Fruit fly (Drosophila melanogaster) whole organism, embryonic: ENCODE results near the gene CG15286.

Experiments used
- Aef1 ChIP-seq: fragments of 200-800 bp; sonication (Bioruptor generic); IDR thresholded peaks from 3 replicates; pipeline ENCODE4 v1.3.6; 2022; ENCODE audit warnings: missing biosample characterization, missing genetic modification characterization
- B-H2 ChIP-seq: fragments of 200-800 bp; sonication (Bioruptor generic); optimal IDR thresholded peaks from 2 replicates; lab custom pipeline; 2018; ENCODE audit warnings: missing biosample characterization, mild to moderate bottlenecking, missing genetic modification characterization
- Bgb ChIP-seq: fragments of 200-800 bp; sonication (Bioruptor generic); IDR thresholded peaks from 2 replicates; pipeline ENCODE4 v1.3.6; 2022; ENCODE audit warnings: missing biosample characterization, missing genetic modification characterization; ENCODE audit not compliant: partially characterized antibody
- CG10209 ChIP-seq: fragments of 200-800 bp; sonication (Bioruptor generic); optimal IDR thresholded peaks from 3 replicates; lab custom pipeline; 2017; ENCODE audit warnings: missing biosample characterization, mild to moderate bottlenecking, missing genetic modification characterization, missing genetic modification reagents
- CG11398 ChIP-seq: fragments of 200-800 bp; sonication (Bioruptor generic); optimal IDR thresholded peaks from 2 replicates; lab custom pipeline; 2016; ENCODE audit warnings: missing biosample characterization, missing genetic modification characterization
- CG11560 ChIP-seq: fragments of 200-800 bp; sonication (Bioruptor generic); IDR thresholded peaks from 3 replicates; pipeline ENCODE4 v1.3.6; 2022; ENCODE audit warnings: missing biosample characterization, missing genetic modification characterization
- CG12104 ChIP-seq: fragments of 200-800 bp; sonication (Bioruptor generic); optimal IDR thresholded peaks from 3 replicates; lab custom pipeline; 2016; ENCODE audit warnings: missing biosample characterization, missing genetic modification characterization
- CG12219 ChIP-seq: fragments of 200-800 bp; sonication (Bioruptor generic); optimal IDR thresholded peaks from 3 replicates; lab custom pipeline; 2018; ENCODE audit warnings: missing biosample characterization, mild to moderate bottlenecking, missing genetic modification characterization
- CG12391 ChIP-seq: fragments of 200-800 bp; sonication (Bioruptor generic); optimal IDR thresholded peaks from 3 replicates; lab custom pipeline; 2018; ENCODE audit warnings: missing biosample characterization, mild to moderate bottlenecking, missing genetic modification characterization, moderate library complexity
- CG14667 ChIP-seq: fragments of 200-800 bp; sonication (Bioruptor generic); IDR thresholded peaks from 2 replicates; pipeline ENCODE4 v1.3.6; 2022; ENCODE audit warnings: missing biosample characterization, missing genetic modification characterization
- CG1602 ChIP-seq: fragments of 200-800 bp; sonication (Bioruptor generic); optimal IDR thresholded peaks from 3 replicates; lab custom pipeline; 2016; ENCODE audit warnings: missing biosample characterization, missing genetic modification characterization
- CG17359 ChIP-seq: fragments of 200-800 bp; sonication (Bioruptor generic); optimal IDR thresholded peaks from 3 replicates; lab custom pipeline; 2018; ENCODE audit warnings: missing biosample characterization, mild to moderate bottlenecking, missing genetic modification characterization, moderate library complexity
- CG1792 ChIP-seq: fragments of 200-800 bp; sonication (Bioruptor generic); optimal IDR thresholded peaks from 2 replicates; lab custom pipeline; 2016; ENCODE audit warnings: missing biosample characterization, missing genetic modification characterization
- CG18476 ChIP-seq: fragments of 200-800 bp; sonication (Bioruptor generic); optimal IDR thresholded peaks from 2 replicates; lab custom pipeline; 2016; ENCODE audit warnings: missing biosample characterization, mild to moderate bottlenecking, missing genetic modification characterization
- CG2116 ChIP-seq: fragments of 200-800 bp; sonication (Bioruptor generic); optimal IDR thresholded peaks from 3 replicates; lab custom pipeline; 2018; ENCODE audit warnings: missing biosample characterization, mild to moderate bottlenecking, missing genetic modification characterization
- CG4328 ChIP-seq: fragments of 200-800 bp; sonication (Bioruptor generic); optimal IDR thresholded peaks from 3 replicates; lab custom pipeline; 2017; ENCODE audit warnings: missing biosample characterization, missing genetic modification reagents, missing genetic modification characterization
- CG4854 ChIP-seq: fragments of 200-800 bp; sonication (Bioruptor generic); optimal IDR thresholded peaks from 2 replicates; lab custom pipeline; 2016; ENCODE audit warnings: missing biosample characterization, missing genetic modification characterization, inconsistent platforms
- CG6765 ChIP-seq: fragments of 200-800 bp; sonication (Bioruptor generic); optimal IDR thresholded peaks from 3 replicates; lab custom pipeline; 2017; ENCODE audit warnings: missing biosample characterization, mild to moderate bottlenecking, missing genetic modification characterization
- Eip74EF ChIP-seq, 2 experiments: fragments of 200-800 bp in 1 of 2; fragments of >200 bp in 1 of 2; sonication (Bioruptor generic) in 1 of 2; optimal IDR thresholded peaks; 2 replicates each; lab custom pipeline; 2017 to 2019; ENCODE audit warnings: missing biosample characterization in 2 of 2, missing genetic modification characterization in 2 of 2, mild to moderate bottlenecking in 1 of 2, moderate library complexity in 1 of 2
- HmgD ChIP-seq: fragments of 200-800 bp; sonication (Bioruptor generic); optimal IDR thresholded peaks from 3 replicates; lab custom pipeline; 2016; ENCODE audit warnings: missing biosample characterization, missing genetic modification characterization
- Hr39 ChIP-seq: fragments of >200 bp; optimal IDR thresholded peaks from 2 replicates; lab custom pipeline; 2017
- Hr78 ChIP-seq, 2 experiments: fragments of 200-800 bp in 1 of 2; fragments of >200 bp in 1 of 2; sonication (Bioruptor generic) in 1 of 2; optimal IDR thresholded peaks; 2 replicates each; lab custom pipeline; 2017 to 2019; ENCODE audit warnings: missing biosample characterization in 2 of 2, missing genetic modification characterization in 2 of 2, mild to moderate bottlenecking in 1 of 2, moderate library complexity in 1 of 2
- Mad ChIP-seq: fragments of 200-800 bp; sonication (Bioruptor generic); optimal IDR thresholded peaks from 2 replicates; lab custom pipeline; 2016; ENCODE audit warnings: missing biosample characterization, missing genetic modification characterization
- Meics ChIP-seq: fragments of 200-800 bp; sonication (Bioruptor generic); optimal IDR thresholded peaks from 2 replicates; lab custom pipeline; 2017; ENCODE audit warnings: missing biosample characterization, mild to moderate bottlenecking, missing genetic modification characterization
- Mrtf ChIP-seq: fragments of 200-800 bp; sonication (Bioruptor generic); IDR thresholded peaks from 3 replicates; pipeline ENCODE4 v1.3.6; 2022; ENCODE audit warnings: missing biosample characterization, missing genetic modification characterization
- Myb ChIP-seq: fragments of 200-800 bp; sonication (Bioruptor generic); optimal IDR thresholded peaks from 2 replicates; lab custom pipeline; 2016; ENCODE audit warnings: missing biosample characterization, missing genetic modification characterization
- Oaz ChIP-seq: fragments of 200-800 bp; sonication (Bioruptor generic); IDR thresholded peaks from 2 replicates; pipeline ENCODE4 v1.3.6; 2022; ENCODE audit warnings: missing biosample characterization, missing genetic modification characterization
- Optix ChIP-seq: fragments of 200-800 bp; sonication (Bioruptor generic); IDR thresholded peaks from 3 replicates; pipeline ENCODE4 v1.3.6; 2022; ENCODE audit warnings: missing biosample characterization, missing genetic modification characterization
- Rx ChIP-seq: fragments of 200-800 bp; sonication (Bioruptor generic); IDR thresholded peaks from 2 replicates; pipeline ENCODE4 v1.3.6; 2022; ENCODE audit warnings: missing biosample characterization, missing genetic modification characterization
- Scr ChIP-seq: fragments of 200-800 bp; sonication (Bioruptor generic); IDR thresholded peaks from 2 replicates; pipeline ENCODE4 v1.3.6; 2022; ENCODE audit warnings: missing biosample characterization, missing genetic modification characterization; ENCODE audit not compliant: partially characterized antibody
- Ssrp ChIP-seq: fragments of 200-800 bp; sonication (Bioruptor generic); optimal IDR thresholded peaks from 2 replicates; lab custom pipeline; 2018; ENCODE audit warnings: missing biosample characterization, mild to moderate bottlenecking, missing genetic modification characterization, moderate library complexity
- ab ChIP-seq: fragments of 200-800 bp; sonication (Bioruptor generic); optimal IDR thresholded peaks from 2 replicates; lab custom pipeline; 2016; ENCODE audit warnings: missing biosample characterization, missing genetic modification characterization
- amos ChIP-seq: fragments of 200-800 bp; sonication (Bioruptor generic); IDR thresholded peaks from 2 replicates; pipeline ENCODE4 v1.3.6; 2022; ENCODE audit warnings: missing biosample characterization, missing genetic modification characterization; ENCODE audit not compliant: partially characterized antibody
- aop ChIP-seq: fragments of 200-800 bp; sonication (Bioruptor generic); IDR thresholded peaks from 2 replicates; pipeline ENCODE4 v1.3.6; 2022; ENCODE audit warnings: missing biosample characterization, missing genetic modification characterization
- bab2 ChIP-seq: fragments of 200-800 bp; sonication (Bioruptor generic); optimal IDR thresholded peaks from 2 replicates; lab custom pipeline; 2016; ENCODE audit warnings: missing biosample characterization, missing genetic modification characterization
- bsh ChIP-seq, 2 experiments: fragments of 200-800 bp; sonication (Bioruptor generic); optimal IDR thresholded peaks; 2 replicates each; lab custom pipeline; 2017 to 2018; ENCODE audit warnings: mild to moderate bottlenecking in 2 of 2, missing biosample characterization in 2 of 2, missing genetic modification characterization in 2 of 2, moderate library complexity in 1 of 2
- ems ChIP-seq: fragments of 200-800 bp; sonication (Bioruptor generic); optimal IDR thresholded peaks from 3 replicates; lab custom pipeline; 2016; ENCODE audit warnings: missing biosample characterization, missing genetic modification characterization
- gcm2 ChIP-seq: fragments of 200-800 bp; sonication (Bioruptor generic); optimal IDR thresholded peaks from 2 replicates; lab custom pipeline; 2016; ENCODE audit warnings: missing biosample characterization, missing genetic modification characterization
- gro ChIP-seq: fragments of 200-800 bp; sonication (Bioruptor generic); optimal IDR thresholded peaks from 2 replicates; lab custom pipeline; 2016; ENCODE audit warnings: missing biosample characterization, missing genetic modification characterization
- jumu ChIP-seq: fragments of 200-800 bp; sonication (Bioruptor generic); optimal IDR thresholded peaks from 3 replicates; lab custom pipeline; 2016; ENCODE audit warnings: missing biosample characterization, missing genetic modification characterization
- nau ChIP-seq: fragments of 200-800 bp; sonication (Bioruptor generic); optimal IDR thresholded peaks from 3 replicates; lab custom pipeline; 2017; ENCODE audit warnings: missing biosample characterization, mild to moderate bottlenecking, missing genetic modification characterization, missing genetic modification reagents
- p53 ChIP-seq: fragments of 200-800 bp; sonication (Bioruptor generic); optimal IDR thresholded peaks from 2 replicates; lab custom pipeline; 2016; ENCODE audit warnings: missing biosample characterization, missing genetic modification characterization
- pnt ChIP-seq: fragments of 200-800 bp; sonication (Bioruptor generic); optimal IDR thresholded peaks from 3 replicates; lab custom pipeline; 2016; ENCODE audit warnings: missing biosample characterization, missing genetic modification characterization
- repo ChIP-seq: fragments of 200-800 bp; sonication (Bioruptor generic); optimal IDR thresholded peaks from 2 replicates; lab custom pipeline; 2016; ENCODE audit warnings: missing biosample characterization, missing genetic modification characterization
- sens ChIP-seq: fragments of 200-800 bp; sonication (Bioruptor generic); peaks from one replicate; lab custom pipeline; 2016; ENCODE audit warnings: missing biosample characterization, missing genetic modification characterization
- sob ChIP-seq: fragments of 200-800 bp; sonication (Bioruptor generic); IDR thresholded peaks from 2 replicates; pipeline ENCODE4 v1.3.6; 2022; ENCODE audit warnings: missing biosample characterization, missing genetic modification characterization
- sug ChIP-seq: fragments of 200-800 bp; optimal IDR thresholded peaks from 2 replicates; lab custom pipeline; 2019; ENCODE audit warnings: missing biosample characterization, mild to moderate bottlenecking, missing genetic modification characterization, moderate library complexity
- tll ChIP-seq, 2 experiments: fragments of 200-800 bp in 1 of 2; fragments of >200 bp in 1 of 2; sonication (Bioruptor generic) in 1 of 2; optimal IDR thresholded peaks; 2 replicates each; lab custom pipeline; 2017 to 2019; ENCODE audit warnings: missing biosample characterization in 2 of 2, missing genetic modification characterization in 2 of 2, mild to moderate bottlenecking in 1 of 2, moderate library complexity in 1 of 2
- zf30C ChIP-seq: fragments of 200-800 bp; sonication (Bioruptor generic); optimal IDR thresholded peaks from 3 replicates; lab custom pipeline; 2018; ENCODE audit warnings: missing biosample characterization, mild to moderate bottlenecking, missing genetic modification characterization

Gene CG15286

DNA sequence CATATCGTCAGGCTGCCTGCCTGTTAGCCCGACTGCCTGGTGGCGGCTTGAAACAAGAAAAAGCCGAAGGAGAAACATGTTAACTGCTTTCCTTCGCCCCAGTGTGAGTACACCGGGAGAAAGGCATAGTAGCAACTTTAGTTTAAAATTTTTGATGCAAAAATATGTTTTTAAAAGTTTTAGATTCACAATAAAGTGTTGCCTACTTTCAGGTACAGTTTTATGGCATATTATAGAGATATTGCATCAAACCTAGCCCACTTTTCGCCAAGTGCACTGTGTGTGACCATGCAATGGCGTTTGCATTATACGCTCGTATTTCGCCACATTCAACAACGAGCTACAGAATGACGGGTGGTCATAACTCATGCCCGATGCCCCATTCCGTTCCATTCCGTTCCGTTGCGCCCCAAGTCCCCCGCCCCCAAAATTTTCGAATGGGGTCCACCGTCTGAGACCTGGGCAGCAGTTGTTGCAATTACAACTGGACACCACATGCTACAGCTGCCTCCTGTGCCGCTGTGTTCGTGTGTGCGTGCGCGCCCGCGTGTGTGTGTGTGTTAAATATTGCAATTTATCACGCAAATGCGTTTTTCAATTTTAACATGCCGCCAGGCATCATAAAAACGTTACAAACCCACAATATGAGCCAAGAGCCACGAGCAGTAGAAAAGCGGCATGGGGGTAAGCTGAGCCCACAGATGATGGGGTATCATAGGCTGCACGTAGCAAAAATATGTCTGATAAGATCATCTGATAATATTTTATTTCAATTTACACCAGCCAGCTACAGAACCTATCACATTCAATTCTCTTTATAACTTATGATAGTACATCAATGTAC lies 32.1 kb downstream of the CG15286 start (continued):
- TF ChIP-seq CG18476 (GFP tag; lab: Kevin White, UChicago) (no peak), CG12104 (GFP tag; lab: Kevin White, UChicago) (no peak), Meics (GFP tag; lab: Kevin White, UChicago) (no peak), Aef1 (GFP tag; lab: Robert Waterston, UW) (no peak), CG14667 (GFP tag; lab: Robert Waterston, UW) (0 out of 2 replicates have a peak, but pooled peaks have one; percentile 14), tll (GFP tag; optimal IDR thresholded peaks at IDR 0.05; lab: Kevin White, UChicago) (no peak), CG2116 (GFP tag; lab: Kevin White, UChicago) (no peak), CG6765 (GFP tag; lab: Kevin White, UChicago) (no peak), CG4328 (no peak), bsh (GFP tag; optimal IDR thresholded peaks at IDR 0.05; lab: Kevin White, UChicago) (peak; percentile 41 to 72), Mad (no peak), Eip74EF (GFP tag; optimal IDR thresholded peaks at IDR 0.05; lab: Kevin White, UChicago) (no peak), gcm2 (no peak), CG11560 (tag; lab: Robert Waterston, UW) (no peak), gro (GFP tag; lab: Kevin White, UChicago) (no peak), HmgD (no peak), CG10209 (GFP tag; lab: Kevin White, UChicago) (peak; percentile 25), CG4854 (GFP tag; lab: Kevin White, UChicago) (no peak), bab2 (GFP tag; lab: Kevin White, UChicago) (peak; percentile 31), CG1602 (GFP tag; lab: Kevin White, UChicago) (no peak), B-H2 (GFP tag; lab: Kevin White, UChicago) (no peak), Hr39 (lab: Kevin White, UChicago) (peak; percentile 99), CG1792 (GFP tag; lab: Kevin White, UChicago) (no peak), Ssrp (tag; lab: Kevin White, UChicago) (peak; percentile 30), aop (GFP tag; lab: Robert Waterston, UW) (no peak), Rx (GFP tag; lab: Robert Waterston, UW) (peak; percentile 31; the same call in 1 of the 2 replicates), Bgb (no peak), Scr (no peak), jumu (no peak), CG17359 (tag; lab: Kevin White, UChicago) (peak; percentile 41), ems (GFP tag; lab: Kevin White, UChicago) (no peak), amos (GFP tag; lab: Robert Waterston, UW) (no peak), pnt (no peak), Optix (GFP tag; lab: Robert Waterston, UW) (peak; percentile 56; the same call in 1 of the 3 replicates), sob (GFP tag; lab: Robert Waterston, UW) (no peak), Myb (GFP tag; lab: Kevin White, UChicago) (no peak), Mrtf (0 out of 3 replicates have a peak, but pooled peaks have one; percentile 18), CG11398 (GFP tag; lab: Kevin White, UChicago) (no peak), CG12391 (tag; lab: Kevin White, UChicago) (peak; percentile 19), Oaz (GFP tag; lab: Robert Waterston, UW) (no peak), zf30C (GFP tag; lab: Kevin White, UChicago) (no peak), repo (GFP tag; lab: Kevin White, UChicago) (no peak), ab (GFP tag; lab: Kevin White, UChicago) (no peak), Hr78 (GFP tag; optimal IDR thresholded peaks at IDR 0.05; lab: Kevin White, UChicago) (no peak), p53 (GFP tag; lab: Kevin White, UChicago) (no peak), sens (GFP tag; lab: Kevin White, UChicago) (peak; percentile 93), sug (tag; lab: Kevin White, UChicago) (no peak), nau (no peak), CG12219 (GFP tag; lab: Kevin White, UChicago) (peak; percentile 11)
